Fruit fly (Drosophila melanogaster) S2 (cell line): ENCODE measurements around the gene RpL34a.

Experiments used
- CG8478 ChIP-seq: fragments of >200 bp; optimal IDR thresholded peaks from 2 replicates; lab custom pipeline; 2018
- CTCF ChIP-seq, 2 experiments: fragments of >200 bp; optimal IDR thresholded peaks; 2 replicates each; lab custom pipeline; 2018

The RpL34a gene

dm6 chr3R:26017294-26017770, 41.7 kb downstream of the RpL34a start:
- TF ChIP-seq CG8478 (lab: Kevin White, UChicago) = no peak
- no peak for TF ChIP-seq CTCF (optimal IDR thresholded peaks at IDR 0.05; lab: Kevin White, UChicago)

- TF ChIP-seq CG8478 (lab: Kevin White, UChicago) (no peak), CTCF (optimal IDR thresholded peaks at IDR 0.05; lab: Kevin White, UChicago) (no peak)
Measured at dm6 chr3R:26014262-26014833, 44.7 kb downstream of the RpL34a start, which contains the start of gene Kaz-m1. Gene Kaz-m1, plus strand, starts transcription at chr3R:26014721.

dm6 chr3R:26013664-26013948, 45.5 kb downstream of the RpL34a start:
- no peak for TF ChIP-seq CG8478 (lab: Kevin White, UChicago)
- TF ChIP-seq CTCF (optimal IDR thresholded peaks at IDR 0.05; lab: Kevin White, UChicago) = no peak

dm6 chr3R:26012801-26013663, 46.0 kb downstream of the RpL34a start:
- TF ChIP-seq CTCF (optimal IDR thresholded peaks at IDR 0.05; lab: Kevin White, UChicago) = no peak

- TF ChIP-seq CG8478 (lab: Kevin White, UChicago) (no peak), CTCF (optimal IDR thresholded peaks at IDR 0.05; lab: Kevin White, UChicago) (no peak)
Measured at dm6 chr3R:26012288-26012687, 46.8 kb downstream of the RpL34a start.

dm6 chr3R:26011542-26011941, 47.5 kb downstream of the RpL34a start:
- no peak for TF ChIP-seq CG8478 (lab: Kevin White, UChicago)
- no peak for TF ChIP-seq CTCF (optimal IDR thresholded peaks at IDR 0.05; lab: Kevin White, UChicago)

dm6 chr3R:26010628-26011027, 48.4 kb downstream of the RpL34a start:
- TF ChIP-seq CG8478 (lab: Kevin White, UChicago) (no peak), CTCF (optimal IDR thresholded peaks at IDR 0.05; lab: Kevin White, UChicago) (no peak)

- TF ChIP-seq CG8478 (lab: Kevin White, UChicago) = no peak
- no peak for TF ChIP-seq CTCF (optimal IDR thresholded peaks at IDR 0.05; lab: Kevin White, UChicago)
Measured at dm6 chr3R:26009766-26010414, 49.2 kb downstream of the RpL34a start.

- TF ChIP-seq CG8478 (lab: Kevin White, UChicago) (no peak), CTCF (optimal IDR thresholded peaks at IDR 0.05; lab: Kevin White, UChicago) (no peak)
Measured at dm6 chr3R:26008892-26009539, 50.1 kb downstream of the RpL34a start.
